Fruit fly (Drosophila melanogaster) whole organism, prepupa: ENCODE results near the gene Gr93b.
A peak's percentile ranks its signal among the peaks of the same experiment; 100 is the strongest.

ENCODE experiments used
- Blimp-1 ChIP-seq: fragments of 200-800 bp; sonication (Bioruptor generic); optimal IDR thresholded peaks from 3 replicates; lab custom pipeline; 2017; ENCODE audit warnings: missing biosample characterization, missing genetic modification characterization, mild to moderate bottlenecking, moderate library complexity, missing genetic modification reagents
- CG10631 ChIP-seq: fragments of 200-800 bp; sonication (Bioruptor generic); optimal IDR thresholded peaks from 2 replicates; lab custom pipeline; 2016; ENCODE audit warnings: missing biosample characterization, missing genetic modification characterization
- CG11294 ChIP-seq: fragments of 200-800 bp; sonication (Bioruptor generic); IDR thresholded peaks from 2 replicates; pipeline ENCODE4 v1.3.6; 2022; ENCODE audit warnings: missing biosample characterization, missing genetic modification characterization
- CG11762 ChIP-seq: fragments of 200-800 bp; sonication (Bioruptor generic); optimal IDR thresholded peaks from 3 replicates; lab custom pipeline; 2016; ENCODE audit warnings: missing biosample characterization, missing genetic modification characterization; ENCODE audit not compliant: insufficient read depth
- CG11902 ChIP-seq: fragments of 200-800 bp; sonication (Bioruptor generic); optimal IDR thresholded peaks from 3 replicates; lab custom pipeline; 2016; ENCODE audit warnings: missing biosample characterization, missing genetic modification characterization
- CG15336 ChIP-seq: fragments of 200-800 bp; sonication (Bioruptor generic); IDR thresholded peaks from 2 replicates; pipeline ENCODE4 v1.3.6; 2022; ENCODE audit warnings: missing biosample characterization, missing genetic modification characterization
- CG1621 ChIP-seq: fragments of 200-800 bp; sonication (Bioruptor generic); optimal IDR thresholded peaks from 3 replicates; lab custom pipeline; 2018; ENCODE audit warnings: missing biosample characterization, mild to moderate bottlenecking, missing genetic modification characterization
- CG3032 ChIP-seq: fragments of 200-800 bp; optimal IDR thresholded peaks from 2 replicates; lab custom pipeline; 2019; ENCODE audit warnings: missing biosample characterization, mild to moderate bottlenecking, missing genetic modification characterization, moderate library complexity
- CG31627 ChIP-seq: fragments of 200-800 bp; sonication (Bioruptor generic); optimal IDR thresholded peaks from 3 replicates; lab custom pipeline; 2016; ENCODE audit warnings: missing biosample characterization, missing genetic modification characterization
- CG32006 ChIP-seq: fragments of 200-800 bp; sonication (Bioruptor generic); optimal IDR thresholded peaks from 3 replicates; lab custom pipeline; 2017; ENCODE audit warnings: missing biosample characterization, mild to moderate bottlenecking, missing genetic modification characterization
- CG3919 ChIP-seq: fragments of 200-800 bp; sonication (Bioruptor generic); optimal IDR thresholded peaks from 3 replicates; lab custom pipeline; 2016; ENCODE audit warnings: missing biosample characterization, missing genetic modification characterization
- CG4318 ChIP-seq: fragments of 200-800 bp; sonication (Bioruptor generic); optimal IDR thresholded peaks from 3 replicates; lab custom pipeline; 2017; ENCODE audit warnings: missing biosample characterization, mild to moderate bottlenecking, missing genetic modification characterization
- CG6276 ChIP-seq: fragments of 200-800 bp; sonication (Bioruptor generic); optimal IDR thresholded peaks from 2 replicates; lab custom pipeline; 2017; ENCODE audit warnings: missing biosample characterization, mild to moderate bottlenecking, missing genetic modification characterization
- CG6792 ChIP-seq: fragments of 200-800 bp; sonication (Bioruptor generic); optimal IDR thresholded peaks from 3 replicates; lab custom pipeline; 2016; ENCODE audit warnings: missing biosample characterization, missing genetic modification characterization
- CG7368 ChIP-seq: fragments of 200-800 bp; sonication (Bioruptor generic); optimal IDR thresholded peaks from 3 replicates; lab custom pipeline; 2016; ENCODE audit warnings: missing biosample characterization, missing genetic modification characterization
- CG8632 ChIP-seq: fragments of 200-800 bp; sonication (Bioruptor generic); optimal IDR thresholded peaks from 3 replicates; lab custom pipeline; 2016; ENCODE audit warnings: missing biosample characterization, missing genetic modification characterization
- CG9139 ChIP-seq: fragments of 200-800 bp; sonication (Bioruptor generic); optimal IDR thresholded peaks from 3 replicates; lab custom pipeline; 2017; ENCODE audit warnings: missing biosample characterization, mild to moderate bottlenecking, missing genetic modification characterization
- Eip75B ChIP-seq: fragments of 200-800 bp; sonication (Bioruptor generic); optimal IDR thresholded peaks from 3 replicates; lab custom pipeline; 2016; ENCODE audit warnings: missing biosample characterization, missing genetic modification characterization
- Eip78C ChIP-seq: fragments of 200-800 bp; sonication (Bioruptor generic); peaks from one replicate; lab custom pipeline; 2016; ENCODE audit warnings: missing biosample characterization, missing genetic modification characterization
- Eip93F ChIP-seq: fragments of 200-800 bp; sonication (Bioruptor generic); optimal IDR thresholded peaks from 2 replicates; lab custom pipeline; 2016; ENCODE audit warnings: missing biosample characterization, mild to moderate bottlenecking, missing genetic modification characterization
- Ets21C ChIP-seq: fragments of 200-800 bp; sonication (Bioruptor generic); optimal IDR thresholded peaks from 3 replicates; lab custom pipeline; 2016; ENCODE audit warnings: missing biosample characterization, missing genetic modification characterization
- Ets96B ChIP-seq: fragments of 200-800 bp; optimal IDR thresholded peaks from 2 replicates; lab custom pipeline; 2019; ENCODE audit warnings: missing biosample characterization, mild to moderate bottlenecking, missing genetic modification characterization, moderate library complexity
- Hr38 ChIP-seq: sonication (Bioruptor generic); optimal IDR thresholded peaks from 2 replicates; lab custom pipeline; 2016; ENCODE audit warnings: missing biosample characterization, missing genetic modification characterization
- Hr39 ChIP-seq: fragments of 200-800 bp; sonication (Bioruptor generic); optimal IDR thresholded peaks from 2 replicates; lab custom pipeline; 2016; ENCODE audit warnings: missing biosample characterization, missing genetic modification characterization
- Hr4 ChIP-seq: fragments of 200-800 bp; sonication (Bioruptor generic); optimal IDR thresholded peaks from 3 replicates; lab custom pipeline; 2016; ENCODE audit warnings: missing biosample characterization, missing genetic modification characterization
- Met ChIP-seq: fragments of 200-800 bp; sonication (Bioruptor generic); optimal IDR thresholded peaks from 3 replicates; lab custom pipeline; 2016; ENCODE audit warnings: missing biosample characterization, missing genetic modification characterization
- OdsH ChIP-seq: fragments of 200-800 bp; sonication (Bioruptor generic); optimal IDR thresholded peaks from 3 replicates; lab custom pipeline; 2016; ENCODE audit warnings: missing biosample characterization, missing genetic modification characterization
- Smox ChIP-seq: fragments of 200-800 bp; sonication (Bioruptor generic); optimal IDR thresholded peaks from 3 replicates; lab custom pipeline; 2016; ENCODE audit warnings: missing biosample characterization, missing genetic modification characterization
- Sox102F ChIP-seq: fragments of 200-800 bp; sonication (Bioruptor generic); optimal IDR thresholded peaks from 2 replicates; lab custom pipeline; 2016; ENCODE audit warnings: missing biosample characterization, mild to moderate bottlenecking, missing genetic modification characterization
- Sox15 ChIP-seq: fragments of 200-800 bp; sonication (Bioruptor generic); optimal IDR thresholded peaks from 3 replicates; lab custom pipeline; 2016; ENCODE audit warnings: missing biosample characterization, missing genetic modification characterization
- achi ChIP-seq: fragments of 200-800 bp; sonication (Bioruptor generic); optimal IDR thresholded peaks from 3 replicates; lab custom pipeline; 2016; ENCODE audit warnings: missing biosample characterization, missing genetic modification characterization
- acj6 ChIP-seq: fragments of 200-800 bp; sonication (Bioruptor generic); optimal IDR thresholded peaks from 3 replicates; lab custom pipeline; 2016; ENCODE audit warnings: missing biosample characterization, missing genetic modification characterization
- dac ChIP-seq: fragments of 200-800 bp; sonication (Bioruptor generic); optimal IDR thresholded peaks from 2 replicates; lab custom pipeline; 2017; ENCODE audit warnings: missing biosample characterization, mild to moderate bottlenecking, missing genetic modification characterization
- dsx ChIP-seq: fragments of 200-800 bp; optimal IDR thresholded peaks from 3 replicates; lab custom pipeline; 2019; ENCODE audit warnings: missing biosample characterization, mild to moderate bottlenecking, missing genetic modification characterization, moderate library complexity; ENCODE audit not compliant: poor library complexity, severe bottlenecking
- eg ChIP-seq: fragments of 200-800 bp; sonication (Bioruptor generic); IDR thresholded peaks from 3 replicates; pipeline ENCODE4 v1.3.6; 2022; ENCODE audit warnings: missing biosample characterization, missing genetic modification characterization
- esn ChIP-seq: fragments of 200-800 bp; sonication (Bioruptor generic); optimal IDR thresholded peaks from 2 replicates; lab custom pipeline; 2016; ENCODE audit warnings: missing biosample characterization, mild to moderate bottlenecking, missing genetic modification characterization, moderate library complexity
- fd59A ChIP-seq: fragments of 200-800 bp; sonication (Bioruptor generic); optimal IDR thresholded peaks from 2 replicates; lab custom pipeline; 2017; ENCODE audit warnings: missing biosample characterization, mild to moderate bottlenecking, missing genetic modification characterization, missing genetic modification reagents
- fkh ChIP-seq: fragments of 200-800 bp; sonication (Bioruptor generic); optimal IDR thresholded peaks from 3 replicates; lab custom pipeline; 2017; ENCODE audit warnings: missing biosample characterization, mild to moderate bottlenecking, missing genetic modification characterization, moderate library complexity
- lz ChIP-seq: fragments of 200-800 bp; sonication (Bioruptor generic); optimal IDR thresholded peaks from 3 replicates; lab custom pipeline; 2016; ENCODE audit warnings: missing biosample characterization, missing genetic modification characterization
- pdm3 ChIP-seq: fragments of 200-800 bp; sonication (Bioruptor generic); optimal IDR thresholded peaks from 3 replicates; lab custom pipeline; 2016; ENCODE audit warnings: missing biosample characterization, missing genetic modification characterization
- salr ChIP-seq, 2 experiments: fragments of 200-800 bp; sonication (Bioruptor generic); optimal IDR thresholded peaks; 3 replicates each; lab custom pipeline; 2016 to 2018; ENCODE audit warnings: missing biosample characterization in 2 of 2, missing genetic modification characterization in 2 of 2, mild to moderate bottlenecking in 1 of 2
- spab ChIP-seq: fragments of 200-800 bp; sonication (Bioruptor generic); optimal IDR thresholded peaks from 2 replicates; lab custom pipeline; 2017; ENCODE audit warnings: missing biosample characterization, mild to moderate bottlenecking, missing genetic modification characterization, missing genetic modification reagents
- svp ChIP-seq: fragments of 200-800 bp; sonication (Bioruptor generic); peaks from one replicate; lab custom pipeline; 2016; ENCODE audit warnings: missing biosample characterization, missing genetic modification characterization
- topi ChIP-seq: fragments of 200-800 bp; sonication (Bioruptor generic); optimal IDR thresholded peaks from 3 replicates; lab custom pipeline; 2016; ENCODE audit warnings: missing biosample characterization, missing genetic modification characterization

Gene Gr93b

DNA sequence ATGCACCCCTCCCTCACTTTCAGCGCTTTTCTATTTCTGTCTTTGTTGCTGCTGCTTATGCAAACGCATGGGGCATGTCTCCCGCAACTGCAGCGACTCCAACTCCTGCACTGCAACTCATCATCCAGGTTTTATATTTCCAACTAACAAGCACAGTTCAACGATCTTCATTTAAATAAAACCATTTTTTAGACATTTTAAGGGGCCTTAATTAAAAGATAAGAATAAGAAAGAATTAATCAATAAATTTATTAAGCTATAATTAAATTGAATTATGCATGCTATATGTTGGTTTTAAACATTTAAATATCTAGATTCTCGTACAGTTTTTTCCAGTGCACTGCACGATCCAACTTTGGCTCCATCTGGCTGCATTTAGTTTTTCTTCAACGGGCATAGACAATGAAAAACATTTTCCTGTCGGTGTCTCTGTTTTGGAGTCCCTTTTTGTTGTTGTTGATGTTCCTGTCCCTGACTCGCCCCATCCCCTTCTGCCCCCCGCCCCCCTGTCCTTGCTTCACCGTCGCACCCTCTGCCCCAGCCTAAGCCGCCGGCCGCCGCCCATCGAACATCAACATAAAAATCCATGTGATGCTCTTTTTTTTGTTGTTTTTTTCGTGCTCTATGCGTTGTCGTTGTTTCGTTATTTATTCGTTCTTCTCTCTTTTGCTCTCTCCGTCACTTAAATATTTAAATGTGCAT lies 14.6 kb downstream of the Gr93b start (continued):
- TF ChIP-seq Blimp-1 (GFP tag; lab: Kevin White, UChicago) (no peak), fd59A (GFP tag; lab: Kevin White, UChicago) (peak; percentile 69), dac (GFP tag; lab: Kevin White, UChicago) (peak; percentile 78), fkh (GFP tag; lab: Kevin White, UChicago) (no peak), Ets21C (no peak), achi (GFP tag; lab: Kevin White, UChicago) (peak; percentile 83), Hr38 (no peak), CG3919 (peak; percentile 75), lz (GFP tag; lab: Kevin White, UChicago) (peak; percentile 0), CG6792 (peak; percentile 64), svp (GFP tag; lab: Kevin White, UChicago) (peak; percentile 50), pdm3 (GFP tag; lab: Kevin White, UChicago) (peak; percentile 67), CG4318 (peak; percentile 90), CG11762 (peak; percentile 75), Eip93F (GFP tag; lab: Kevin White, UChicago) (no peak)

DNA sequence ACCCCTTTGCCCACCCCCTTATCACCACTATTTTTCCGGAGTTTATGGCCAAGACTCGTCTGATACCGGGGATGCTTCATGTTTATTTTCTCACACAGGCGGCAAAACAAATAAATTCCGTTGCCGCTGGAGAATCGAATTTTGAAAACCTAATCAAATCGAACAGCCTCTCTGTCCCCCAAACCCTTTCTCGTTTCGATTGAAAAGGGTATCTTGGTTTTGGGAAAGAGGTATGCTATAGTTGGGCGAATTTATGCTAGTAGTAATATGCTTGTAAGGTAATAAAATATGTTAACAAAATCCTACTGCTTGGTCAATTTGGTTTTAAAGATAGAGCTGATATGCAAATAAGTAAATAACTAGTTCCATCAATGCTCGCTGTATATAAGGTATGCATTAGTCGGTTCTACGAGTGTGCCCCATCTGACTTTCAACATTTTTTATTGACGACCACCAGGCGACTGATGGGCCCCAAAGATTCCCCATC lies 15.5 kb downstream of the Gr93b start:
- TF ChIP-seq Ets21C (peak; percentile 25), esn (GFP tag; lab: Kevin White, UChicago) (peak; percentile 26), spab (no peak), CG6276 (no peak), lz (GFP tag; lab: Kevin White, UChicago) (peak; percentile 44), CG11902 (GFP tag; lab: Kevin White, UChicago) (peak; percentile 8), fkh (GFP tag; lab: Kevin White, UChicago) (peak; percentile 72), CG4318 (no peak), CG7368 (GFP tag; lab: Kevin White, UChicago) (no peak), CG31627 (GFP tag; lab: Kevin White, UChicago) (peak; percentile 60), Hr39 (peak; percentile 60), svp (GFP tag; lab: Kevin White, UChicago) (peak; percentile 56), Eip75B (no peak), OdsH (GFP tag; lab: Kevin White, UChicago) (peak; percentile 20), CG9139 (GFP tag; lab: Kevin White, UChicago) (no peak), eg (no peak), pdm3 (GFP tag; lab: Kevin White, UChicago) (peak; percentile 17), acj6 (GFP tag; lab: Kevin White, UChicago) (peak; percentile 12), fd59A (GFP tag; lab: Kevin White, UChicago) (no peak), Eip78C (GFP tag; lab: Kevin White, UChicago) (peak; percentile 73), Sox102F (peak; percentile 11), CG15336 (GFP tag; lab: Robert Waterston, UW) (peak; percentile 41; the same call in 1 of the 2 replicates), Hr4 (GFP tag; lab: Kevin White, UChicago) (peak; percentile 3), CG10631 (GFP tag; lab: Kevin White, UChicago) (peak; percentile 41), CG32006 (GFP tag; lab: Kevin White, UChicago) (peak; percentile 16), topi (GFP tag; lab: Kevin White, UChicago) (peak; percentile 35), Met (GFP tag; lab: Kevin White, UChicago) (peak; percentile 22)

DNA sequence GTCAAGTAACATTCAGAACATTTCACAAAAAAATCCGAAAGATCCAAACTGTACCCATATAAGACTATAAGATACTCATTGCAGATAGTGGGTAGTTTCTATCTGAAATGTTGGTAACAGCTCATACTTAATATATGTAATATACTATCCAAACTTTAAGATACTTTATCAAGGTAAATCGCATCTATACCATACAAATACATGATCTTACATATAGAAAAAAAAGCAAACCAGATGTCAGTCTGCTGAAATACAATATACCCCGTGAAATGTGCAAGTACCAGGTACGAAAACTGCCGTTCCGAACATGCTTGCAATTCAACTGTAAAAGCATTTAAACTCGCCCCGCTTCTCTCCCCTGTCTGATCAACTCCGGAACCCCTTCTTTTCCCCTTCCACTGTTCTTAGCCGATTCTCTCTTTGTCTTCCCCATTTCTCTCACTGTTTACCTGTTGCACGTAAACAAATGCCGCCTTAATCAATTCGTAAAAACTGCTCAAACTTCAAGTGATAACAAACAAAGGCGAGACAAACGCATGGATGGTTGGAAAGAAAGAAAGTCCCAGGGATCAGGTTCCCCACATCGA lies 16.0 kb downstream of the Gr93b start:
- TF ChIP-seq CG11762 (peak; percentile 8), CG4318 (no peak), svp (GFP tag; lab: Kevin White, UChicago) (peak; percentile 86), CG8632 (GFP tag; lab: Kevin White, UChicago) (peak; percentile 1), dsx (no peak), CG31627 (GFP tag; lab: Kevin White, UChicago) (peak; percentile 73), Smox (GFP tag; lab: Kevin White, UChicago) (peak; percentile 73), topi (GFP tag; lab: Kevin White, UChicago) (peak; percentile 73), CG3032 (tag; lab: Kevin White, UChicago) (peak; percentile 15), Eip93F (GFP tag; lab: Kevin White, UChicago) (no peak), CG10631 (GFP tag; lab: Kevin White, UChicago) (peak; percentile 27), spab (peak; percentile 3), Hr38 (no peak), CG15336 (GFP tag; lab: Robert Waterston, UW) (peak; percentile 37; the same call in 1 of the 2 replicates), Sox15 (no peak), dac (GFP tag; lab: Kevin White, UChicago) (no peak), Blimp-1 (GFP tag; lab: Kevin White, UChicago) (no peak), Ets96B (tag; lab: Kevin White, UChicago) (peak; percentile 23), salr (GFP tag; optimal IDR thresholded peaks at IDR 0.05; lab: Kevin White, UChicago) (peak in 1 of 2 experiments; percentile 15), CG6792 (peak; percentile 7), fd59A (GFP tag; lab: Kevin White, UChicago) (no peak), CG11294 (GFP tag; lab: Robert Waterston, UW) (no peak), CG32006 (GFP tag; lab: Kevin White, UChicago) (peak; percentile 42), CG1621 (tag; lab: Kevin White, UChicago) (no peak)
